Fruit fly (Drosophila melanogaster) whole organism, embryonic: Measurements from ENCODE around the gene CG17732.

ENCODE experiments used
- CG10543 ChIP-seq: fragments of 200-800 bp; sonication (Bioruptor generic); optimal IDR thresholded peaks from 3 replicates; lab custom pipeline; 2017; ENCODE audit warnings: missing biosample characterization, mild to moderate bottlenecking, missing genetic modification characterization, moderate library complexity
- CG11093 ChIP-seq: fragments of 200-800 bp; sonication (Bioruptor generic); IDR thresholded peaks from 3 replicates; pipeline ENCODE4 v1.3.6; 2022; ENCODE audit warnings: missing biosample characterization, missing genetic modification characterization
- CG11723 ChIP-seq: fragments of 200-800 bp; sonication (Bioruptor generic); optimal IDR thresholded peaks from 2 replicates; lab custom pipeline; 2017; ENCODE audit warnings: missing biosample characterization, mild to moderate bottlenecking, missing genetic modification characterization
- CG12104 ChIP-seq: fragments of 200-800 bp; sonication (Bioruptor generic); optimal IDR thresholded peaks from 3 replicates; lab custom pipeline; 2016; ENCODE audit warnings: missing biosample characterization, missing genetic modification characterization
- CG12219 ChIP-seq: fragments of 200-800 bp; sonication (Bioruptor generic); optimal IDR thresholded peaks from 3 replicates; lab custom pipeline; 2018; ENCODE audit warnings: missing biosample characterization, mild to moderate bottlenecking, missing genetic modification characterization
- CG12236 ChIP-seq: fragments of 200-800 bp; sonication (Bioruptor generic); optimal IDR thresholded peaks from 2 replicates; lab custom pipeline; 2016; ENCODE audit warnings: missing biosample characterization, missing genetic modification characterization
- CG12299 ChIP-seq: fragments of 200-800 bp; sonication (Bioruptor generic); optimal IDR thresholded peaks from 2 replicates; lab custom pipeline; 2018; ENCODE audit warnings: missing biosample characterization, mild to moderate bottlenecking, missing genetic modification characterization
- CG13775 ChIP-seq: fragments of 200-800 bp; sonication (Bioruptor generic); optimal IDR thresholded peaks from 3 replicates; lab custom pipeline; 2017; ENCODE audit warnings: missing biosample characterization, mild to moderate bottlenecking, missing genetic modification characterization
- CG14710 ChIP-seq: fragments of 200-800 bp; sonication (Bioruptor generic); optimal IDR thresholded peaks from 3 replicates; lab custom pipeline; 2019; ENCODE audit warnings: missing biosample characterization, mild to moderate bottlenecking, missing genetic modification characterization, moderate library complexity
- CG15696 ChIP-seq: fragments of 200-800 bp; sonication (Bioruptor generic); optimal IDR thresholded peaks from 2 replicates; lab custom pipeline; 2019; ENCODE audit warnings: missing biosample characterization, mild to moderate bottlenecking, missing genetic modification characterization, moderate library complexity
- CG17568 ChIP-seq: fragments of 200-800 bp; sonication (Bioruptor generic); optimal IDR thresholded peaks from 2 replicates; lab custom pipeline; 2018; ENCODE audit warnings: missing biosample characterization, mild to moderate bottlenecking, missing genetic modification characterization, moderate library complexity
- CG17829 ChIP-seq: fragments of 200-800 bp; optimal IDR thresholded peaks from 2 replicates; lab custom pipeline; 2019; ENCODE audit warnings: missing biosample characterization, mild to moderate bottlenecking, missing genetic modification characterization, moderate library complexity
- CG2129 ChIP-seq: fragments of 200-800 bp; sonication (Bioruptor generic); IDR thresholded peaks from 2 replicates; pipeline ENCODE4 v1.3.6; 2022; ENCODE audit warnings: missing biosample characterization, missing genetic modification characterization; ENCODE audit not compliant: partially characterized antibody
- CG33213 ChIP-seq: fragments of 200-800 bp; sonication (Bioruptor generic); optimal IDR thresholded peaks from 3 replicates; lab custom pipeline; 2016; ENCODE audit warnings: missing biosample characterization, missing genetic modification characterization
- CG3847 ChIP-seq: fragments of 200-800 bp; sonication (Bioruptor generic); IDR thresholded peaks from 2 replicates; pipeline ENCODE4 v1.3.6; 2022; ENCODE audit warnings: missing biosample characterization, missing genetic modification characterization
- CG3995 ChIP-seq: fragments of 200-800 bp; sonication (Bioruptor generic); optimal IDR thresholded peaks from 3 replicates; lab custom pipeline; 2016; ENCODE audit warnings: missing biosample characterization, missing genetic modification characterization
- CG4404 ChIP-seq: fragments of 200-800 bp; sonication (Bioruptor generic); IDR thresholded peaks from 2 replicates; pipeline ENCODE4 v1.3.6; 2022; ENCODE audit warnings: missing biosample characterization, missing genetic modification characterization
- CG6272 ChIP-seq: fragments of 200-800 bp; sonication (Bioruptor generic); IDR thresholded peaks from 2 replicates; pipeline ENCODE4 v1.3.6; 2022; ENCODE audit warnings: missing biosample characterization, missing genetic modification characterization
- CG6689 ChIP-seq: fragments of 200-800 bp; sonication (Bioruptor generic); IDR thresholded peaks from 2 replicates; pipeline ENCODE4 v1.3.6; 2022; ENCODE audit warnings: missing biosample characterization, missing genetic modification characterization
- CG6791 ChIP-seq: fragments of 200-800 bp; sonication (Bioruptor generic); IDR thresholded peaks from 3 replicates; pipeline ENCODE4 v1.3.6; 2022; ENCODE audit warnings: missing biosample characterization, missing genetic modification characterization; ENCODE audit not compliant: partially characterized antibody
- CG7357 ChIP-seq: fragments of 200-800 bp; sonication (Bioruptor generic); IDR thresholded peaks from 3 replicates; pipeline ENCODE4 v1.3.6; 2022; ENCODE audit warnings: missing biosample characterization, missing genetic modification characterization
- CG8281 ChIP-seq: fragments of 200-800 bp; sonication (Bioruptor generic); optimal IDR thresholded peaks from 2 replicates; lab custom pipeline; 2018; ENCODE audit warnings: missing biosample characterization, mild to moderate bottlenecking, missing genetic modification characterization, moderate library complexity
- CG8359 ChIP-seq: fragments of 200-800 bp; sonication (Bioruptor generic); optimal IDR thresholded peaks from 2 replicates; lab custom pipeline; 2017; ENCODE audit warnings: missing biosample characterization, mild to moderate bottlenecking, missing genetic modification characterization, borderline replicate concordance
- CG8388 ChIP-seq: fragments of 200-800 bp; sonication (Bioruptor generic); optimal IDR thresholded peaks from 2 replicates; lab custom pipeline; 2019; ENCODE audit warnings: missing biosample characterization, mild to moderate bottlenecking, missing genetic modification characterization, moderate library complexity
- CG9797 ChIP-seq: fragments of 200-800 bp; sonication (Bioruptor generic); optimal IDR thresholded peaks from 3 replicates; lab custom pipeline; 2018; ENCODE audit warnings: missing biosample characterization, mild to moderate bottlenecking, missing genetic modification characterization
- H15 ChIP-seq: fragments of 200-800 bp; sonication (Bioruptor generic); IDR thresholded peaks from 3 replicates; pipeline ENCODE4 v1.3.6; 2022; ENCODE audit warnings: missing biosample characterization, missing genetic modification characterization
- Hr39 ChIP-seq: fragments of >200 bp; optimal IDR thresholded peaks from 2 replicates; lab custom pipeline; 2017
- Lpt ChIP-seq: fragments of >200 bp; optimal IDR thresholded peaks from 2 replicates; lab custom pipeline; 2018; ENCODE audit warnings: missing biosample characterization, missing genetic modification characterization
- MBD-R2 ChIP-seq: fragments of 200-800 bp; sonication (Bioruptor generic); IDR thresholded peaks from 2 replicates; pipeline ENCODE4 v1.3.6; 2022; ENCODE audit warnings: missing biosample characterization, missing genetic modification characterization
- Mad ChIP-seq: fragments of 200-800 bp; sonication (Bioruptor generic); optimal IDR thresholded peaks from 2 replicates; lab custom pipeline; 2016; ENCODE audit warnings: missing biosample characterization, missing genetic modification characterization
- Nf-YA ChIP-seq: fragments of 200-800 bp; sonication (Bioruptor generic); IDR thresholded peaks from 2 replicates; pipeline ENCODE4 v1.3.6; 2022; ENCODE audit warnings: missing biosample characterization, missing genetic modification characterization
- NfI ChIP-seq: fragments of 200-800 bp; sonication (Bioruptor generic); optimal IDR thresholded peaks from 3 replicates; lab custom pipeline; 2018; ENCODE audit warnings: missing biosample characterization, mild to moderate bottlenecking, missing genetic modification characterization, moderate library complexity
- Six4 ChIP-seq: fragments of 200-800 bp; sonication (Bioruptor generic); optimal IDR thresholded peaks from 2 replicates; lab custom pipeline; 2016; ENCODE audit warnings: missing biosample characterization, missing genetic modification characterization
- Tbp ChIP-seq: fragments of >200 bp; optimal IDR thresholded peaks from 2 replicates; lab custom pipeline; 2018; ENCODE audit warnings: missing biosample characterization, missing genetic modification characterization
- Vsx1 ChIP-seq: fragments of 200-800 bp; sonication (Bioruptor generic); optimal IDR thresholded peaks from 2 replicates; lab custom pipeline; 2017; ENCODE audit warnings: missing biosample characterization, mild to moderate bottlenecking, missing genetic modification characterization, missing genetic modification reagents
- ac ChIP-seq: fragments of 200-800 bp; sonication (Bioruptor generic); optimal IDR thresholded peaks from 3 replicates; lab custom pipeline; 2017; ENCODE audit warnings: missing biosample characterization, mild to moderate bottlenecking, missing genetic modification characterization
- ash1 ChIP-seq: fragments of 200-800 bp; sonication (Bioruptor generic); optimal IDR thresholded peaks from 2 replicates; lab custom pipeline; 2018; ENCODE audit warnings: missing biosample characterization, mild to moderate bottlenecking, missing genetic modification characterization
- cwo ChIP-seq: fragments of 200-800 bp; sonication (Bioruptor generic); optimal IDR thresholded peaks from 3 replicates; lab custom pipeline; 2017; ENCODE audit warnings: missing biosample characterization, missing genetic modification characterization, mild to moderate bottlenecking, moderate library complexity, missing genetic modification reagents
- da ChIP-seq: fragments of 200-800 bp; sonication (Bioruptor generic); optimal IDR thresholded peaks from 2 replicates; lab custom pipeline; 2016; ENCODE audit warnings: missing biosample characterization, missing genetic modification characterization
- dm ChIP-seq: fragments of 200-800 bp; sonication (Bioruptor generic); optimal IDR thresholded peaks from 3 replicates; lab custom pipeline; 2016; ENCODE audit warnings: missing biosample characterization, missing genetic modification characterization
- exex ChIP-seq: fragments of 200-800 bp; sonication (Bioruptor generic); optimal IDR thresholded peaks from 4 replicates; lab custom pipeline; 2018; ENCODE audit warnings: missing biosample characterization, mild to moderate bottlenecking, missing genetic modification characterization, moderate library complexity
- mam ChIP-seq: fragments of 200-800 bp; sonication (Bioruptor generic); optimal IDR thresholded peaks from 3 replicates; lab custom pipeline; 2016; ENCODE audit warnings: missing biosample characterization, missing genetic modification characterization
- nmo ChIP-seq: fragments of 200-800 bp; sonication (Bioruptor generic); optimal IDR thresholded peaks from 2 replicates; lab custom pipeline; 2018; ENCODE audit warnings: missing biosample characterization, mild to moderate bottlenecking, missing genetic modification characterization, moderate library complexity
- p53 ChIP-seq: fragments of 200-800 bp; sonication (Bioruptor generic); optimal IDR thresholded peaks from 2 replicates; lab custom pipeline; 2016; ENCODE audit warnings: missing biosample characterization, missing genetic modification characterization
- phol ChIP-seq: fragments of 200-800 bp; sonication (Bioruptor generic); optimal IDR thresholded peaks from 3 replicates; lab custom pipeline; 2018; ENCODE audit warnings: missing biosample characterization, mild to moderate bottlenecking, missing genetic modification characterization, moderate library complexity
- psq ChIP-seq: fragments of 200-800 bp; sonication (Bioruptor generic); optimal IDR thresholded peaks from 2 replicates; lab custom pipeline; 2017; ENCODE audit warnings: missing biosample characterization, missing genetic modification characterization
- ranshi ChIP-seq: fragments of 200-800 bp; sonication (Bioruptor generic); IDR thresholded peaks from 2 replicates; pipeline ENCODE4 v1.3.6; 2022; ENCODE audit warnings: missing biosample characterization, missing genetic modification characterization
- scrt ChIP-seq: fragments of 200-800 bp; sonication (Bioruptor generic); optimal IDR thresholded peaks from 2 replicates; lab custom pipeline; 2018; ENCODE audit warnings: missing biosample characterization, mild to moderate bottlenecking, missing genetic modification characterization, moderate library complexity
- sens-2 ChIP-seq: fragments of 200-800 bp; sonication (Bioruptor generic); IDR thresholded peaks from 2 replicates; pipeline ENCODE4 v1.3.6; 2022; ENCODE audit warnings: missing biosample characterization, missing genetic modification characterization
- sug ChIP-seq: fragments of 200-800 bp; optimal IDR thresholded peaks from 2 replicates; lab custom pipeline; 2019; ENCODE audit warnings: missing biosample characterization, mild to moderate bottlenecking, missing genetic modification characterization, moderate library complexity
- tio ChIP-seq: fragments of 200-800 bp; sonication (Bioruptor generic); optimal IDR thresholded peaks from 2 replicates; lab custom pipeline; 2017; ENCODE audit warnings: missing biosample characterization, missing genetic modification characterization, inconsistent platforms
- trh ChIP-seq: fragments of 200-800 bp; sonication (Bioruptor generic); optimal IDR thresholded peaks from 2 replicates; lab custom pipeline; 2016; ENCODE audit warnings: missing biosample characterization, missing genetic modification characterization

The CG17732 gene

DNA sequence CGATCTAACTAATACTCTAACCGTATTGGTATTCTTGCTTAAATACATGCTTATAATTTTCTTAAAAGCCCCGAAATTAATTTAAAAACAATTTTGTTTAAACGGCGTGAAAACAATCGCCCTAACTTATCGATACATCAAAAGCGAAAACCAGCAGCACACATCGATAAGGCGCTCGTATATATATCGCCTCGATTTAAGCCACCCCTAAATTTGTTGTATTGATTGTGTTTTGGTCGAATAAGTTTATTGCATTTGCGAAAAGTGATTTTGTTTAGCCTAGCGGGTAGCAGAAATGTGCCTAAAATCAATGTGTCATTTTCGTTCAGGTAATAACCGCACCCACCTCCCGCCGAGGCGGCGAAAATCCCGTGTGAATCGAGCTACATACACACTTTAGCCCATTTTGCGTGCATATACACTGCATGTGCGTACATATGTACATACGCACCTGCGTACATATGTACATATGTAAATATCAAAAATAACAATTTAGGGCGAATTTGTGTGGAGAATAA, 10.3 kb downstream of the CG17732 start, which contains the start of the genes CG7646 and Nca (continued):
- peak; percentile 64 for TF ChIP-seq CG10543 (GFP tag; lab: Kevin White, UChicago)
- no peak for TF ChIP-seq CG33213 (GFP tag; lab: Kevin White, UChicago)
- TF ChIP-seq CG8359 = no peak
- TF ChIP-seq dm = no peak
- no peak for TF ChIP-seq psq
- TF ChIP-seq CG17568 (GFP tag; lab: Kevin White, UChicago) = no peak
- TF ChIP-seq Mad (GFP tag; lab: Kevin White, UChicago) = no peak
- no peak; the same call in 2 of the 3 replicates for TF ChIP-seq CG11093 (GFP tag; lab: Robert Waterston, UW)
- TF ChIP-seq mam (GFP tag; lab: Kevin White, UChicago) = no peak
- no peak for TF ChIP-seq NfI (GFP tag; lab: Kevin White, UChicago)
- no peak for TF ChIP-seq CG6272 (GFP tag; lab: Robert Waterston, UW)
- TF ChIP-seq sug = no peak
- peak; percentile 21 for TF ChIP-seq CG12104 (GFP tag; lab: Kevin White, UChicago)
- peak; percentile 69 for TF ChIP-seq CG2129 (GFP tag; lab: Robert Waterston, UW)
- TF ChIP-seq CG6689 (GFP tag; lab: Robert Waterston, UW) = no peak
- no peak for TF ChIP-seq CG3847
- TF ChIP-seq cwo (GFP tag; lab: Kevin White, UChicago) = no peak
- TF ChIP-seq CG8388 (GFP tag; lab: Kevin White, UChicago) = no peak
- TF ChIP-seq trh (GFP tag; lab: Kevin White, UChicago) = no peak
- TF ChIP-seq CG17829 (tag; lab: Kevin White, UChicago) = peak; percentile 20
- peak; percentile 6 for TF ChIP-seq CG9797 (GFP tag; lab: Kevin White, UChicago)
- no peak for TF ChIP-seq CG7357 (GFP tag; lab: Robert Waterston, UW)
- peak; percentile 37 for TF ChIP-seq nmo
- no peak for TF ChIP-seq CG13775
- TF ChIP-seq Hr39 (lab: Kevin White, UChicago) = no peak
- no peak for TF ChIP-seq da (GFP tag; lab: Kevin White, UChicago)
- peak; percentile 46 for TF ChIP-seq CG14710 (tag; lab: Kevin White, UChicago)
- no peak for TF ChIP-seq Six4 (GFP tag; lab: Kevin White, UChicago)
- TF ChIP-seq CG12236 (GFP tag; lab: Kevin White, UChicago) = no peak
- peak; percentile 13 for TF ChIP-seq phol
- TF ChIP-seq CG12219 = no peak
- TF ChIP-seq Lpt (GFP tag; lab: Kevin White, UChicago) = no peak
- no peak for TF ChIP-seq exex (tag; lab: Kevin White, UChicago)
- TF ChIP-seq CG11723 = no peak
- TF ChIP-seq CG6791 (GFP tag; lab: Robert Waterston, UW) = peak; percentile 95
- TF ChIP-seq Nf-YA (GFP tag; lab: Robert Waterston, UW) = no peak
- TF ChIP-seq scrt (GFP tag; lab: Kevin White, UChicago) = no peak
- no peak for TF ChIP-seq CG12299
- TF ChIP-seq ranshi (GFP tag; lab: Robert Waterston, UW) = peak; percentile 78; the same call in 1 of the 2 replicates
- peak; percentile 10 for TF ChIP-seq ac
- TF ChIP-seq CG3995 = peak; percentile 82
- no peak for TF ChIP-seq CG4404 (GFP tag; lab: Robert Waterston, UW)
- TF ChIP-seq tio (GFP tag; lab: Kevin White, UChicago) = no peak
- no peak for TF ChIP-seq H15 (GFP tag; lab: Robert Waterston, UW)
- TF ChIP-seq CG8281 (tag; lab: Kevin White, UChicago) = peak; percentile 47
- no peak for TF ChIP-seq ash1
- no peak for TF ChIP-seq Vsx1
- TF ChIP-seq Tbp (GFP tag; lab: Kevin White, UChicago) = no peak
- TF ChIP-seq MBD-R2 (GFP tag; lab: Robert Waterston, UW) = peak; percentile 60
- TF ChIP-seq CG15696 (tag; lab: Kevin White, UChicago) = peak; percentile 47
- no peak for TF ChIP-seq sens-2
- TF ChIP-seq p53 (GFP tag; lab: Kevin White, UChicago) = no peak
